Worm (Caenorhabditis elegans) whole organism, L3 larva: ENCODE measurements around the gene F15B9.11.

ENCODE experiments used
- R02D3.7 ChIP-seq: fragments of 150-350 bp; optimal IDR thresholded peaks from 2 replicates; lab custom pipeline; 2014; ENCODE audit warnings: missing biosample characterization, missing genetic modification characterization
- ZK546.5 ChIP-seq: sonication (generic microtip); optimal IDR thresholded peaks from 2 replicates; lab custom pipeline; 2017; ENCODE audit warnings: missing biosample characterization, missing genetic modification characterization
- ceh-28 ChIP-seq: fragments of 150-350 bp; optimal IDR thresholded peaks from 2 replicates; lab custom pipeline; 2014; ENCODE audit warnings: missing biosample characterization, missing genetic modification reagents, missing genetic modification characterization
- ceh-9 ChIP-seq: sonication (generic microtip); optimal IDR thresholded peaks from 2 replicates; lab custom pipeline; 2018; ENCODE audit warnings: missing biosample characterization, missing genetic modification characterization
- daf-12 ChIP-seq: fragments of 150-350 bp; optimal IDR thresholded peaks from 2 replicates; lab custom pipeline; 2014; ENCODE audit warnings: missing biosample characterization, missing genetic modification reagents, missing genetic modification characterization
- egl-27 ChIP-seq: sonication (generic microtip); optimal IDR thresholded peaks from 4 replicates; lab custom pipeline; 2017; ENCODE audit warnings: missing biosample characterization, missing genetic modification reagents, missing genetic modification characterization
- egl-5 ChIP-seq: fragments of 150-350 bp; optimal IDR thresholded peaks from 2 replicates; lab custom pipeline; 2017; ENCODE audit warnings: missing biosample characterization, missing genetic modification reagents, missing genetic modification characterization, inconsistent platforms
- elt-1 ChIP-seq: fragments of 150-350 bp; optimal IDR thresholded peaks from 2 replicates; lab custom pipeline; 2014; ENCODE audit warnings: missing biosample characterization, missing genetic modification characterization
- elt-2 ChIP-seq: sonication (generic microtip); optimal IDR thresholded peaks from 2 replicates; lab custom pipeline; 2016; ENCODE audit warnings: missing genetic modification reagents, mild to moderate bottlenecking, missing genetic modification characterization, missing compliant biosample characterization
- elt-3 ChIP-seq, 3 experiments: fragments of 150-350 bp in 1 of 3; sonication (generic microtip) in 2 of 3; optimal IDR thresholded peaks; 2 replicates in 2 of 3; 4 replicates in 1 of 3; lab custom pipeline; 2014 to 2017; ENCODE audit warnings: missing biosample characterization in 3 of 3, missing genetic modification characterization in 3 of 3
- eor-1 ChIP-seq, 2 experiments: fragments of 150-350 bp; optimal IDR thresholded peaks; 2 replicates each; lab custom pipeline; 2014 to 2018; ENCODE audit warnings: missing biosample characterization in 2 of 2, missing genetic modification characterization in 2 of 2
- fkh-10 ChIP-seq: sonication (generic microtip); optimal IDR thresholded peaks from 2 replicates; lab custom pipeline; 2017; ENCODE audit warnings: missing biosample characterization, missing genetic modification reagents, missing genetic modification characterization
- fkh-2 ChIP-seq: fragments of 150-350 bp; optimal IDR thresholded peaks from 2 replicates; lab custom pipeline; 2014; ENCODE audit warnings: missing biosample characterization, missing genetic modification reagents, missing genetic modification characterization
- fos-1 ChIP-seq: fragments of 150-350 bp; optimal IDR thresholded peaks from 2 replicates; lab custom pipeline; 2014; ENCODE audit warnings: missing biosample characterization, missing genetic modification characterization
- hmg-11 ChIP-seq: sonication (generic microtip); optimal IDR thresholded peaks from 2 replicates; lab custom pipeline; 2016; ENCODE audit warnings: missing genetic modification characterization, missing compliant biosample characterization
- jun-1 ChIP-seq: fragments of 150-350 bp; optimal IDR thresholded peaks from 2 replicates; lab custom pipeline; 2014; ENCODE audit warnings: missing biosample characterization, missing genetic modification reagents, missing genetic modification characterization
- lin-15B ChIP-seq: fragments of 150-350 bp; optimal IDR thresholded peaks from 2 replicates; lab custom pipeline; 2014; ENCODE audit warnings: missing biosample characterization, missing genetic modification characterization
- lin-39 ChIP-seq: fragments of 150-350 bp; optimal IDR thresholded peaks from 2 replicates; lab custom pipeline; 2018; ENCODE audit warnings: missing biosample characterization, missing genetic modification reagents, missing genetic modification characterization
- lsy-12 ChIP-seq: sonication (generic microtip); optimal IDR thresholded peaks from 2 replicates; lab custom pipeline; 2016; ENCODE audit warnings: mild to moderate bottlenecking, missing genetic modification characterization, missing compliant biosample characterization
- mml-1 ChIP-seq: fragments of 150-350 bp; sonication (generic microtip); optimal IDR thresholded peaks from 3 replicates; lab custom pipeline; 2014; ENCODE audit warnings: missing biosample characterization, missing genetic modification characterization
- nfya-1 ChIP-seq: sonication (generic microtip); optimal IDR thresholded peaks from 2 replicates; lab custom pipeline; 2017; ENCODE audit warnings: missing genetic modification characterization, mild to moderate bottlenecking, missing compliant biosample characterization, antibody characterized with exemption, moderate library complexity; ENCODE audit not compliant: insufficient read depth
- nhr-23 ChIP-seq: fragments of 150-350 bp; optimal IDR thresholded peaks from 2 replicates; lab custom pipeline; 2014; ENCODE audit warnings: missing biosample characterization, missing genetic modification reagents, missing genetic modification characterization
- nhr-25 ChIP-seq: sonication (generic microtip); optimal IDR thresholded peaks from 2 replicates; lab custom pipeline; 2017; ENCODE audit warnings: missing biosample characterization, missing genetic modification characterization
- nhr-28 ChIP-seq: fragments of 150-350 bp; optimal IDR thresholded peaks from 2 replicates; lab custom pipeline; 2014; ENCODE audit warnings: missing biosample characterization, missing genetic modification characterization
- nhr-43 ChIP-seq: sonication (generic microtip); optimal IDR thresholded peaks from 2 replicates; lab custom pipeline; 2016; ENCODE audit warnings: mild to moderate bottlenecking, missing genetic modification characterization, missing compliant biosample characterization; ENCODE audit not compliant: poor library complexity, severe bottlenecking
- nhr-67 ChIP-seq: fragments of 150-350 bp; optimal IDR thresholded peaks from 2 replicates; lab custom pipeline; 2014; ENCODE audit warnings: missing biosample characterization, missing genetic modification characterization
- nhr-77 ChIP-seq: fragments of 150-350 bp; optimal IDR thresholded peaks from 2 replicates; lab custom pipeline; 2014; ENCODE audit warnings: missing biosample characterization, missing genetic modification characterization
- pha-4 ChIP-seq: fragments of 150-350 bp; optimal IDR thresholded peaks from 2 replicates; lab custom pipeline; 2014; ENCODE audit warnings: missing biosample characterization, missing genetic modification reagents, missing genetic modification characterization
- pqm-1 ChIP-seq: fragments of 150-350 bp; optimal IDR thresholded peaks from 2 replicates; lab custom pipeline; 2017; ENCODE audit warnings: missing biosample characterization, missing genetic modification characterization, inconsistent platforms
- snpc-4 ChIP-seq: fragments of 150-350 bp; optimal IDR thresholded peaks from 2 replicates; lab custom pipeline; 2014; ENCODE audit warnings: missing biosample characterization, missing genetic modification characterization
- tbx-2 ChIP-seq: sonication (generic microtip); optimal IDR thresholded peaks from 2 replicates; lab custom pipeline; 2016; ENCODE audit warnings: mild to moderate bottlenecking, missing genetic modification characterization, missing compliant biosample characterization
- zag-1 ChIP-seq: fragments of 150-350 bp; optimal IDR thresholded peaks from 2 replicates; lab custom pipeline; 2014; ENCODE audit warnings: missing biosample characterization, missing genetic modification characterization
- ztf-4 ChIP-seq: fragments of 150-350 bp; optimal IDR thresholded peaks from 2 replicates; lab custom pipeline; 2014; ENCODE audit warnings: missing biosample characterization, missing genetic modification characterization

Gene F15B9.11

ce11 chrV:12992891-12993290 is at the start of gene F15B9.11, which contains the start of gene dsl-7:
TSS of gene F15B9.11 (minus strand) at chrV:12992895.
TSS of gene dsl-7 (plus strand) at chrV:12993150.
- TF ChIP-seq pqm-1 (tag; lab: Kevin White, UChicago), result no peak
- TF ChIP-seq nhr-67, result no peak
- TF ChIP-seq jun-1 (tag; lab: Kevin White, UChicago), result no peak
- TF ChIP-seq eor-1 (tag; optimal IDR thresholded peaks at IDR 0.05; lab: Kevin White, UChicago), result no peak
- TF ChIP-seq tbx-2, result no peak
- TF ChIP-seq mml-1, result no peak
- TF ChIP-seq elt-1, result peak; percentile 17
- peak; percentile 73 for TF ChIP-seq nhr-25 (tag; lab: Kevin White, UChicago)
- no peak for TF ChIP-seq snpc-4 (tag; lab: Kevin White, UChicago)

ce11 chrV:13041666-13042065 is 49.0 kb upstream of the F15B9.11 start, which contains the start of gene scyl-1:
TSS of gene scyl-1 (minus strand) at chrV:13041721.
- TF ChIP-seq pqm-1 (tag; lab: Kevin White, UChicago), result peak; percentile 20
- TF ChIP-seq ZK546.5 (tag; lab: Kevin White, UChicago), result no peak
- peak; percentile 69 for TF ChIP-seq nhr-25 (tag; lab: Kevin White, UChicago)
- TF ChIP-seq nhr-67, result no peak
- peak; percentile 87 for TF ChIP-seq hmg-11 (tag; lab: Kevin White, UChicago)
- TF ChIP-seq snpc-4 (tag; lab: Kevin White, UChicago), result peak; percentile 45
- peak; percentile 91 for TF ChIP-seq nhr-43
- TF ChIP-seq lin-15B (tag; lab: Kevin White, UChicago), result peak; percentile 69
- TF ChIP-seq R02D3.7 (tag; lab: Kevin White, UChicago), result peak; percentile 40
- TF ChIP-seq egl-27 (tag; lab: Kevin White, UChicago), result peak; percentile 13
- TF ChIP-seq jun-1 (tag; lab: Kevin White, UChicago), result peak; percentile 62
- TF ChIP-seq nfya-1, result peak; percentile 74
- peak; percentile 26 for TF ChIP-seq lin-39 (tag; lab: Kevin White, UChicago)
- peak; percentile 1 for TF ChIP-seq nhr-77 (tag; lab: Kevin White, UChicago)
- TF ChIP-seq elt-2 (tag; lab: Kevin White, UChicago), result peak; percentile 45
- TF ChIP-seq fkh-2, result no peak
- TF ChIP-seq elt-3 (tag; optimal IDR thresholded peaks at IDR 0.05; lab: Kevin White, UChicago), result no peak
- TF ChIP-seq nhr-28, result no peak
- peak; percentile 48 for TF ChIP-seq tbx-2
- peak; percentile 30 for TF ChIP-seq lsy-12 (tag; lab: Kevin White, UChicago)
- TF ChIP-seq elt-1, result peak; percentile 18
- peak; percentile 94 for TF ChIP-seq nhr-23
- peak; percentile 62 for TF ChIP-seq ceh-28 (tag; lab: Kevin White, UChicago)
- TF ChIP-seq pha-4 (tag; lab: Kevin White, UChicago), result peak; percentile 75

- TF ChIP-seq nfya-1 (no peak), R02D3.7 (tag; lab: Kevin White, UChicago) (no peak), egl-5 (tag; lab: Kevin White, UChicago) (no peak), pha-4 (tag; lab: Kevin White, UChicago) (no peak), fkh-10 (GFP tag; lab: Kevin White, UChicago) (no peak), lsy-12 (tag; lab: Kevin White, UChicago) (no peak)
These were observed 43.8 kb upstream of the F15B9.11 start, which contains the start of gene W07G4.2 for ce11 chrV:13036466-13036865. TSS of gene W07G4.2 (minus strand) at chrV:13036566.

- TF ChIP-seq fkh-2, result no peak
- TF ChIP-seq nhr-23, result no peak
- TF ChIP-seq ztf-4, result no peak
- TF ChIP-seq jun-1 (tag; lab: Kevin White, UChicago), result no peak
- no peak for TF ChIP-seq nhr-77 (tag; lab: Kevin White, UChicago)
- TF ChIP-seq fos-1 (tag; lab: Kevin White, UChicago), result no peak
- TF ChIP-seq nhr-43, result no peak
- TF ChIP-seq zag-1 (tag; lab: Kevin White, UChicago), result no peak
- TF ChIP-seq ceh-28 (tag; lab: Kevin White, UChicago), result no peak
- TF ChIP-seq lin-39 (tag; lab: Kevin White, UChicago), result no peak
- no peak for TF ChIP-seq ceh-9 (tag; lab: Kevin White, UChicago)
- no peak for TF ChIP-seq lin-15B (tag; lab: Kevin White, UChicago)
- no peak for TF ChIP-seq daf-12 (tag; lab: Kevin White, UChicago)
- no peak for TF ChIP-seq hmg-11 (tag; lab: Kevin White, UChicago)
- TF ChIP-seq fkh-10 (GFP tag; lab: Kevin White, UChicago), result no peak
- TF ChIP-seq, all 47 proteins: peak for 0
These were observed 41.9 kb upstream of the F15B9.11 start, which contains the start of gene W07G4.7 for ce11 chrV:13034604-13035003. TSS of gene W07G4.7 (minus strand) at chrV:13034704.
